Worm (Caenorhabditis elegans): ENCODE results near the gene R02F11.12.

The R02F11.12 gene

DNA sequence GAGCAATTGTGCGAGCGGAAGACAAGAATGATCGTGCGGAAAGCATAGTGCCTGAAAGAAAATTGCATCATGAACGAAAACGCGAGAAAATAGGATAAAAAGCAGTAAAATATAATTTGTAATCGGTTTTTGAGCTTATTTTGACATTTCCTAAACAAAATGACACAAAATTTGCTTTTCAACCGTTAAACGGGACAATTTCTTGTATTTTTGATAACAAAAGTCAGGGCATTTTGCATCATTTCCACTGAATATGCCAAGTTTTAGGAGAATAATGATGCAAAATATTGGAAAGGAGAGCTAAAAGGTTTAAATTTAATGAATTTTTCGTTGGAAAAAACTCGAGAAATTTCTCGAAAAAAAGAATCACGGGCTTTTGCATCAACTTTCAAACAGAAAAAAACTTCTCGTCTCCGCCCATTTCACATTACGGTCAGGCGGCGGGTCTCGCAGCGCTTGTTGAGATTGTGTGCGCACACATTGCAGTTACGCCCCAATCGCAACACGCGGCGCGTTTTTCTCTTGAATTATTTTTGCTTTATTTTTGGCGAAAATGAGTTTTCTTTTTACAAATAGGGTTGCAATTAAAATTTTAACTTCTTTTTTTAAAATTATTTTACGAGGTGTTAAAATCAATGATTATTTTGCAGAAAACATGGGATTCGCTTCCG is 36.4 kb downstream of the R02F11.12 start, which contains the start of the genes hsp-6 and C37H5.5 (continued):
- peak in 1 of 2 experiments; percentile 76 for TF ChIP-seq hif-1 (tag; optimal IDR thresholded peaks at IDR 0.05)
- TF ChIP-seq mdl-1 (tag; optimal IDR thresholded peaks at IDR 0.05) = peak in 1 of 2 experiments; percentile 78
- TF ChIP-seq pqm-1 (tag; optimal IDR thresholded peaks at IDR 0.05) = no peak
- no peak for TF ChIP-seq tag-97 (GFP tag; IDR thresholded peaks at IDR 0.05)
- TF ChIP-seq gei-8 (GFP tag; optimal IDR thresholded peaks at IDR 0.05) = no peak
- peak; percentile 18 for TF ChIP-seq nhr-11 (tag; optimal IDR thresholded peaks at IDR 0.05)
- TF ChIP-seq F10B5.3 (tag; optimal IDR thresholded peaks at IDR 0.05) = no peak
- TF ChIP-seq sdz-12 (GFP tag; optimal IDR thresholded peaks at IDR 0.05) = no peak
- TF ChIP-seq daf-16 (GFP tag; optimal IDR thresholded peaks at IDR 0.05) = peak in 1 of 2 experiments; percentile 24
- TF ChIP-seq daf-16 (tag; optimal IDR thresholded peaks at IDR 0.05) = peak; percentile 56
- 0 out of 2 replicates have a peak, but pooled peaks have one; percentile 25 for TF ChIP-seq madf-9 (GFP tag; conservative IDR thresholded peaks at IDR 0.05)
- TF ChIP-seq nhr-76 (tag; optimal IDR thresholded peaks at IDR 0.05) = no peak
- TF ChIP-seq fos-1 (tag; optimal IDR thresholded peaks at IDR 0.05) = no peak
- peak; percentile 40 for TF ChIP-seq duxl-1 (tag; optimal IDR thresholded peaks at IDR 0.05; ENCODE audit: poor library complexity)
- TF ChIP-seq mxl-3 (GFP tag; optimal IDR thresholded peaks at IDR 0.05) = peak; percentile 24
- TF ChIP-seq nhr-102 (tag; optimal IDR thresholded peaks at IDR 0.05) = peak; percentile 59
- no peak for TF ChIP-seq lim-7 (GFP tag; IDR thresholded peaks at IDR 0.05)
- peak; percentile 36 for TF ChIP-seq F49E8.2 (tag; optimal IDR thresholded peaks at IDR 0.05; ENCODE audit: borderline replicate concordance)
- TF ChIP-seq nhr-28 (tag; optimal IDR thresholded peaks at IDR 0.05) = peak; percentile 78
- peak; percentile 92 for TF ChIP-seq mep-1 (tag; optimal IDR thresholded peaks at IDR 0.05)

DNA sequence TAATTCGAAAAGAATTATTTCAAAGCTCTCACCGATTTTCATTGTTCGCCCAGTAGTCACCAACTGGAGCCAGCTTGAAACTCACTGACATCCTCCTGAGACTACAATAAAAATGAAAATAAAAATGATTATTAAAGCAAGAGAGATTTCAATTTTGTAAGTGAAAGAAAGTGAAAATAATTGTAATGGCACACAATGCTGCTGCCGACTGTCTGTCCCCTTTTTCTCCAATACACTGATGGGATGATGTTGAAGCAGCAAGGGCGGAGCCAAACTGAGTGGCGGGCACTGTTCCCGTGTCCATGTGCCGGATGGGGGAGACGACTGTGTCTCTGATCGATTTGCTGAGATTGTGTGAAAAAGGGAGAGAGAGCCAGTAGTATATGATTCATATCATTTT is 43.8 kb downstream of the R02F11.12 start, which contains the start of gene C37H5.14:
Gene C37H5.14 (minus strand): TSS at position 101 of the 400 bp plus-strand sequence.
- TF ChIP-seq snpc-1.2 (GFP tag; IDR thresholded peaks at IDR 0.05) (no peak), hmg-1.1 (GFP tag; IDR thresholded peaks at IDR 0.05) (no peak), rbr-2 (tag; optimal IDR thresholded peaks at IDR 0.05) (no peak), fkh-10 (GFP tag; optimal IDR thresholded peaks at IDR 0.05) (no peak), Y105C5A.15 (GFP tag; IDR thresholded peaks at IDR 0.05) (no peak), skn-1 (tag; optimal IDR thresholded peaks at IDR 0.05) (no peak), nhr-25 (tag; optimal IDR thresholded peaks at IDR 0.05; ENCODE audit: borderline replicate concordance, insufficient read depth) (no peak), ceh-32 (tag; optimal IDR thresholded peaks at IDR 0.05; ENCODE audit: poor library complexity) (no peak), ces-1 (GFP tag; optimal IDR thresholded peaks at IDR 0.05) (no peak)

DNA sequence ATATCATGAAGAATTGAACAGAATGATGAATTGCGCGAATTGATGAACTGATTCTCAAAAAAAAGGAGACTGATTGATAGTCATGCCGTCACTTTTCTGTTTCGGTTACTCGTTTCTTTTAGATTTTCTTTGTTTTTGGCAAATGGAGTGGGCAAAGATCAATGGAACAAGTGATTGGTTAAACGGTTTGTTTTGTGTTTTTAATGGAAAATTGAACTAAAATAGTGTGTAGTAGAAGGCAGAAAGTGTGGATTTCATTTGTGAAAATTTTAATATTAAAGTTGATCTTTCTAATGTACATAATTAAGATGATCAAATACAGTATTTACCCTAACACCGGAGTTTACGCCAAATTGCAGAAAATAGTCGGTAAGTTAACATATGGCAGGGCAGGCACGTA is 49.4 kb downstream of the R02F11.12 start, which contains the start of gene nas-9:
Gene nas-9 (minus strand): TSS at position 101 of the 400 bp plus-strand sequence.
- TF ChIP-seq nhr-28 (tag; optimal IDR thresholded peaks at IDR 0.05) (peak; percentile 4), T20F7.1 (GFP tag; optimal IDR thresholded peaks at IDR 0.05) (no peak), egl-27 (tag; optimal IDR thresholded peaks at IDR 0.05) (no peak), unc-39 (tag; optimal IDR thresholded peaks at IDR 0.05) (no peak), zfp-2 (tag; optimal IDR thresholded peaks at IDR 0.05) (no peak), nhr-42 (GFP tag; IDR thresholded peaks at IDR 0.05) (no peak), zip-2 (tag; optimal IDR thresholded peaks at IDR 0.05) (no peak)

Data from whole organism, L4 larva.